Worm (Caenorhabditis elegans) whole organism, L4 larva: Measurements from ENCODE around the gene chpf-1.

Source experiments
- D1046.2 ChIP-seq: fragments of 200-800 bp; sonication (Bioruptor generic); IDR thresholded peaks from 2 replicates; pipeline ENCODE4 v1.3.6; 2022; ENCODE audit warnings: missing genetic modification characterization, missing compliant biosample characterization
- Y5F2A.4 ChIP-seq: fragments of 200-800 bp; sonication (Bioruptor generic); optimal IDR thresholded peaks from 2 replicates; lab custom pipeline; 2018; ENCODE audit warnings: mild to moderate bottlenecking, missing genetic modification characterization, missing compliant biosample characterization
- jun-1 ChIP-seq: fragments of 150-350 bp; optimal IDR thresholded peaks from 2 replicates; lab custom pipeline; 2014; ENCODE audit warnings: missing biosample characterization, missing genetic modification reagents, missing genetic modification characterization
- lin-13 ChIP-seq: fragments of 150-350 bp; optimal IDR thresholded peaks from 2 replicates; lab custom pipeline; 2014; ENCODE audit warnings: missing biosample characterization, missing genetic modification reagents, missing genetic modification characterization
- madf-9 ChIP-seq: fragments of 200-800 bp; sonication (Bioruptor generic); conservative IDR thresholded peaks from 2 replicates; pipeline ENCODE4 v1.3.6; 2022; ENCODE audit warnings: missing genetic modification reagents, missing genetic modification characterization, missing compliant biosample characterization
- nhr-42 ChIP-seq: fragments of 200-800 bp; sonication (Bioruptor generic); IDR thresholded peaks from 2 replicates; pipeline ENCODE4 v1.3.6; 2022; ENCODE audit warnings: missing genetic modification characterization, missing compliant biosample characterization
- sdz-12 ChIP-seq: fragments of 200-800 bp; sonication (Bioruptor generic); optimal IDR thresholded peaks from 2 replicates; lab custom pipeline; 2018; ENCODE audit warnings: mild to moderate bottlenecking, missing genetic modification characterization, missing compliant biosample characterization
- snpc-4 ChIP-seq: fragments of 150-350 bp; optimal IDR thresholded peaks from 2 replicates; lab custom pipeline; 2014; ENCODE audit warnings: missing biosample characterization, missing genetic modification characterization
- unc-130 ChIP-seq: sonication (generic microtip); optimal IDR thresholded peaks from 2 replicates; lab custom pipeline; 2016; ENCODE audit warnings: missing genetic modification reagents, missing genetic modification characterization, missing compliant biosample characterization
- unc-62 ChIP-seq, 3 experiments: fragments of 150-350 bp in 1 of 3; sonication (generic microtip); optimal IDR thresholded peaks in 2 of 3; peaks in 1 of 3; 1 replicate in 1 of 3; 2 replicates in 2 of 3; lab custom pipeline; 2014 to 2017; ENCODE audit warnings: missing biosample characterization in 3 of 3, missing genetic modification characterization in 3 of 3, missing genetic modification reagents in 3 of 3, missing genotype in 1 of 3
- zag-1 ChIP-seq: fragments of 150-350 bp; optimal IDR thresholded peaks from 2 replicates; lab custom pipeline; 2014; ENCODE audit warnings: missing biosample characterization, missing genetic modification characterization

- peak in 1 of 2 experiments; percentile 89 for TF ChIP-seq unc-62 (GFP tag; optimal IDR thresholded peaks at IDR 0.05 in 1 of 2; lab: Kevin White, UChicago)
- TF ChIP-seq unc-62 (tag; optimal IDR thresholded peaks at IDR 0.05; lab: Kevin White, UChicago) = no peak
- TF ChIP-seq zag-1 (tag; lab: Kevin White, UChicago) = no peak
- TF ChIP-seq lin-13 = peak; percentile 16
- no peak for TF ChIP-seq Y5F2A.4
- no peak for TF ChIP-seq snpc-4
- no peak for TF ChIP-seq unc-130
- no peak for TF ChIP-seq madf-9 (GFP tag; lab: Robert Waterston, UW)
- no peak for TF ChIP-seq D1046.2 (GFP tag; lab: Robert Waterston, UW)
- TF ChIP-seq sdz-12 (GFP tag; lab: Kevin White, UChicago) = no peak
- TF ChIP-seq jun-1 (tag; lab: Kevin White, UChicago) = no peak
- TF ChIP-seq nhr-42 (GFP tag; lab: Robert Waterston, UW) = 0 out of 2 replicates have a peak, but pooled peaks have one; percentile 50
These were observed 42.3 kb downstream of the chpf-1 start, which contains the start of gene C51E3.10 for ce11 chrV:10160954-10161353.
